Worm (Caenorhabditis elegans) whole organism, early embryonic: ENCODE results near the gene Y66H1A.8.

Experiments used
- aly-1 ChIP-seq: sonication (generic microtip); optimal IDR thresholded peaks from 2 replicates; lab custom pipeline; 2016; ENCODE audit warnings: missing genetic modification characterization, missing compliant biosample characterization
- ama-1 ChIP-seq: fragments of 150-350 bp; optimal IDR thresholded peaks from 2 replicates; lab custom pipeline; 2014
- flt-1 ChIP-seq: fragments of 200-800 bp; sonication (Bioruptor generic); IDR thresholded peaks from 2 replicates; pipeline ENCODE4 v1.3.6; 2022; ENCODE audit warnings: missing genetic modification characterization, missing compliant biosample characterization
- hnd-1 ChIP-seq: sonication (generic microtip); optimal IDR thresholded peaks from 2 replicates; lab custom pipeline; 2016; ENCODE audit warnings: missing genetic modification characterization, missing compliant biosample characterization
- scrt-1 ChIP-seq: fragments of 200-800 bp; sonication (Bioruptor generic); IDR thresholded peaks from 2 replicates; pipeline ENCODE4 v1.3.6; 2022; ENCODE audit warnings: missing genetic modification characterization, missing compliant biosample characterization
- sea-1 ChIP-seq: fragments of 200-800 bp; sonication (Bioruptor generic); conservative IDR thresholded peaks from 2 replicates; pipeline ENCODE4 v1.3.6; 2022; ENCODE audit warnings: missing genetic modification characterization, missing compliant biosample characterization
- tbx-11 ChIP-seq: fragments of 200-800 bp; sonication (Bioruptor generic); IDR thresholded peaks from 2 replicates; pipeline ENCODE4 v1.3.6; 2022; ENCODE audit warnings: missing genetic modification characterization, missing compliant biosample characterization

ce11 chrIV:466569-466968 lies 11.9 kb upstream of the Y66H1A.8 start:
- no peak for TF ChIP-seq tbx-11 (GFP tag; lab: Robert Waterston, UW)
- no peak for TF ChIP-seq sea-1
- TF ChIP-seq scrt-1: no peak
- no peak for TF ChIP-seq aly-1 (tag; lab: Kevin White, UChicago)
- no peak for TF ChIP-seq flt-1 (GFP tag; lab: Robert Waterston, UW)
- TF ChIP-seq ama-1: no peak
- TF ChIP-seq hnd-1 (tag; lab: Kevin White, UChicago): no peak
